Worm (Caenorhabditis elegans): ENCODE results near the gene R08E3.3.

DNA sequence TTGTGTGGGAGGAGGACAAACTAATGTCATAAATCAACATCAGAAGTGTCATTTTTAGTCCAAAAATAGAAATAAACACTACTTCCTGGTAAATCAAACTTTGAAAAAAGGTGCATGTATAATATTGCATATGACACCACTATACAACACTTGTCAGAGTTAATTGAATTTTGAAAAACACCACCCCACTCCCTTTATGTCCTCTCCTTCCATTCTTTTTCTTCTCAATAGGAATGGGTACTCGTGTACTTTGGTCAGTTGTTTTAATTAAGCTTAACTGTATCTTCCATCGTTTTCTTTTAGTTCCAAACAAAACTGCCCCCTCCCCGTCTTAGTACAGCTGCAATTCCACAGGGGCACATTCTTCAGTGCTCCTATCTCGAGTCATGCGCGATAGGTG lies 30.9 kb upstream of the R08E3.3 start:
- no peak for TF ChIP-seq snpc-4 (GFP tag; optimal IDR thresholded peaks at IDR 0.05)
- no peak for TF ChIP-seq snpc-4 (tag; optimal IDR thresholded peaks at IDR 0.05)
- TF ChIP-seq C17E4.6 (GFP tag; IDR thresholded peaks at IDR 0.05) = no peak
- no peak for TF ChIP-seq T26A5.8 (tag; optimal IDR thresholded peaks at IDR 0.05)
- no peak for TF ChIP-seq athp-1 (tag; optimal IDR thresholded peaks at IDR 0.05)
- TF ChIP-seq B0336.3 (GFP tag; IDR thresholded peaks at IDR 0.05) = no peak
- no peak for TF ChIP-seq ama-1 (optimal IDR thresholded peaks at IDR 0.05)
- TF ChIP-seq ama-1 (GFP tag; optimal IDR thresholded peaks at IDR 0.05) = no peak
- TF ChIP-seq mel-28 (tag; optimal IDR thresholded peaks at IDR 0.05; ENCODE audit: borderline replicate concordance) = no peak
- no peak for TF ChIP-seq dpl-1 (GFP tag; optimal IDR thresholded peaks at IDR 0.05)
- no peak for TF ChIP-seq bed-1 (GFP tag; IDR thresholded peaks at IDR 0.05)
- no peak for TF ChIP-seq nhr-179 (tag; optimal IDR thresholded peaks at IDR 0.05)
- no peak for TF ChIP-seq madf-8 (GFP tag; conservative IDR thresholded peaks at IDR 0.05)
- no peak for TF ChIP-seq nfya-2 (GFP tag; IDR thresholded peaks at IDR 0.05)

All from whole organism, young adult.